Worm (Caenorhabditis elegans) whole organism, L3 larva: Measurements from ENCODE around the gene col-127.

Source experiments
- lin-15B ChIP-seq: fragments of 150-350 bp; optimal IDR thresholded peaks from 2 replicates; lab custom pipeline; 2014; ENCODE audit warnings: missing biosample characterization, missing genetic modification characterization
- nhr-76 ChIP-seq: fragments of 150-350 bp; sonication (generic microtip); optimal IDR thresholded peaks from 5 replicates; lab custom pipeline; 2014; ENCODE audit warnings: missing biosample characterization, missing genetic modification characterization
- snpc-4 ChIP-seq: fragments of 150-350 bp; optimal IDR thresholded peaks from 2 replicates; lab custom pipeline; 2014; ENCODE audit warnings: missing biosample characterization, missing genetic modification characterization

ce11 chrIV:11266090-11266489 is at the start of gene col-127:
- no peak for TF ChIP-seq lin-15B (tag; lab: Kevin White, UChicago)
- TF ChIP-seq snpc-4, result no peak
- no peak for TF ChIP-seq nhr-76
